Fruit fly (Drosophila melanogaster): ENCODE data around the gene Jhbp4.

The Jhbp4 gene

DNA sequence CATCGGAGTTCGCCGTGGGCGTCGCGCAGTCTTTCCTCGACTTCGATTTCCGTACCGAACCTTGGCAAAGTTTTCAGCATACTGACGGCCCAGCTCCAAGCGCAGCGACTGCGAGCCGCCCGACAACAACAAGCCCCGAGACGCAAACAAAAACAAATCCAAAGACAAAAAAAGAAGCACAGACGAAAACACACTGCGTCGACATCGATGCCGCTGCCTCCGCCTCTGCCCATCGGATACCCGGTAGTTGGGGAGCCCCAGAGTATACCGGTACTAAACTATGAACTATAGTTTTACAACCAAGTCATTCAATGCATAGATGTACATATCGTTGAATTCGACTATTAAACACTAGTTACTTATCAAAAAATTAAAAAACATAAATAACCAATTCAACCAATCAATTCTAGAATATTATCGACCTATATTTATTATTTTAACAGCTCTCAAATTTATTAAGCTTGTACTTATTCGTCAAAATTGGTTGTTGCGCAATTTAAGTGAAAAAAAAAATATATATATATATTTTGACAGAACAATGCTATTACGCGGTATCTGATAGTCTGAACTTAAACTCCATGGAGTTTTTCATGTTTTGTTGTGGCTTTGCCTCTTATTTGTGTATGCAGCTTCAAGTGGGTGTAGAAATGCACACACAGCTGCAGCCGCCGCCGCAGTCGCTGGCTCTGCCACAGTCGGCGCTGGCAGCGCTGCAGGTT lies 50.9 kb downstream of the Jhbp4 start:
- TF ChIP-seq gem (tag; optimal IDR thresholded peaks at IDR 0.05) (peak; percentile 92), CG9437 (GFP tag; optimal IDR thresholded peaks at IDR 0.05) (peak; percentile 85), Asciz (GFP tag; optimal IDR thresholded peaks at IDR 0.05) (peak; percentile 88), btn (GFP tag; optimal IDR thresholded peaks at IDR 0.05) (no peak), H15 (GFP tag; IDR thresholded peaks at IDR 0.05) (0 out of 3 replicates have a peak, but pooled peaks have one; percentile 40), sisA (GFP tag; IDR thresholded peaks at IDR 0.05) (peak; percentile 54), CG42726 (GFP tag; IDR thresholded peaks at IDR 0.05; ENCODE audit: partially characterized antibody) (no peak), gt (GFP tag; IDR thresholded peaks at IDR 0.05) (no peak), az2 (GFP tag; optimal IDR thresholded peaks at IDR 0.05) (peak; percentile 84), sim (GFP tag; IDR thresholded peaks at IDR 0.05) (no peak), Hr78 (GFP tag; optimal IDR thresholded peaks at IDR 0.05) (peak in 1 of 2 experiments; percentile 73), CG4328 (GFP tag; optimal IDR thresholded peaks at IDR 0.05) (peak; percentile 54), CG18262 (tag; optimal IDR thresholded peaks at IDR 0.05) (peak; percentile 95), br (optimal IDR thresholded peaks at IDR 0.05) (no peak), caup (GFP tag; optimal IDR thresholded peaks at IDR 0.05; ENCODE audit: severe bottlenecking) (peak; percentile 30), CG12391 (tag; optimal IDR thresholded peaks at IDR 0.05) (peak; percentile 87), CG10274 (GFP tag; optimal IDR thresholded peaks at IDR 0.05) (no peak), hkb (optimal IDR thresholded peaks at IDR 0.05) (no peak), hkb (GFP tag; IDR thresholded peaks at IDR 0.05) (peak; percentile 52; the same call in 1 of the 2 replicates), Aef1 (GFP tag; IDR thresholded peaks at IDR 0.05) (no peak), Chrac-16 (GFP tag; optimal IDR thresholded peaks at IDR 0.05) (peak; percentile 58), Hr51 (GFP tag; optimal IDR thresholded peaks at IDR 0.05) (peak in 1 of 2 experiments; percentile 88), Nf-YC (tag; optimal IDR thresholded peaks at IDR 0.05) (peak; percentile 49), Six4 (GFP tag; optimal IDR thresholded peaks at IDR 0.05) (peak; percentile 76), crol (GFP tag; IDR thresholded peaks at IDR 0.05) (no peak), sqz (GFP tag; optimal IDR thresholded peaks at IDR 0.05) (peak; percentile 72), oc (tag; optimal IDR thresholded peaks at IDR 0.05) (peak; percentile 49), seq (GFP tag; IDR thresholded peaks at IDR 0.05) (no peak), fu2 (GFP tag; optimal IDR thresholded peaks at IDR 0.05) (no peak), Dek (tag; optimal IDR thresholded peaks at IDR 0.05) (peak; percentile 54), Hmr (GFP tag; optimal IDR thresholded peaks at IDR 0.05) (peak; percentile 22), dysf (GFP tag; IDR thresholded peaks at IDR 0.05) (peak; percentile 56; the same call in 1 of the 3 replicates), chif (GFP tag; optimal IDR thresholded peaks at IDR 0.05) (peak in 1 of 2 experiments; percentile 52), CG2712 (tag; optimal IDR thresholded peaks at IDR 0.05) (peak; percentile 89), CG9817 (tag; optimal IDR thresholded peaks at IDR 0.05) (peak; percentile 14), CG7271 (tag; optimal IDR thresholded peaks at IDR 0.05) (peak; percentile 16), dm (GFP tag; optimal IDR thresholded peaks at IDR 0.05) (no peak), CG18476 (GFP tag; optimal IDR thresholded peaks at IDR 0.05) (peak; percentile 63), tna (GFP tag; IDR thresholded peaks at IDR 0.05; ENCODE audit: partially characterized antibody) (no peak), Opbp (GFP tag; IDR thresholded peaks at IDR 0.05; ENCODE audit: partially characterized antibody) (no peak), CG17385 (GFP tag; optimal IDR thresholded peaks at IDR 0.05) (peak; percentile 74), chn (GFP tag; optimal IDR thresholded peaks at IDR 0.05) (peak; percentile 51), sr (GFP tag; IDR thresholded peaks at IDR 0.05) (peak; percentile 71; the same call in 1 of the 3 replicates), CG6654 (GFP tag; optimal IDR thresholded peaks at IDR 0.05) (peak; percentile 68), ind (GFP tag; optimal IDR thresholded peaks at IDR 0.05) (peak; percentile 63), Lhr (GFP tag; optimal IDR thresholded peaks at IDR 0.05) (peak; percentile 27), zf30C (GFP tag; optimal IDR thresholded peaks at IDR 0.05) (no peak), Xrp1 (GFP tag; IDR thresholded peaks at IDR 0.05) (peak; percentile 63), Kr (GFP tag; optimal IDR thresholded peaks at IDR 0.05) (no peak)
